Fruit fly (Drosophila melanogaster): ENCODE data around the gene Con.

DNA sequence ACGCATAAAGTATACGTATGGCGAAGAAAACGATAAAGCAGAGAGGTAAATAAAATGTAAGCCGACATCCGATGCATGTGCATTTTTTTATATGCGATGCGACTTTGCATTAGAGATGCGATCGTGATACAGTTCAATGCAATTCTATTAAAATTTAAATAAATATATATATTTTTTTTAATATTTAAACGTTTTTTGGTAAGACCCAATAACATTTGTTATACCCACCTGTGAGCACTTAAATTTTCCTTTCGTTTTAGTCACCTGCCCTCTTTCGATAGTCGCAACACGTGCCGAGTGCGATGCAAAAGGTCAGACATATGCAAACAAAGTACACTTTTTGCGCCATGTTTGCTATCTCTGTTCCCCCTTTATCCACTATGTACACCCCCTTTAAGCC, 49.4 kb upstream of the Con start:
- TF ChIP-seq kay (GFP tag; ENCODE audit: borderline replicate concordance) (no peak), CG33017 (tag; optimal IDR thresholded peaks at IDR 0.05) (no peak), CG11617 (GFP tag; optimal IDR thresholded peaks at IDR 0.05) (no peak), pad (GFP tag; optimal IDR thresholded peaks at IDR 0.05) (no peak)
